Fruit fly (Drosophila melanogaster) whole organism, embryonic: ENCODE results near the gene inaE.

Experiments
- Awh ChIP-seq: fragments of 200-800 bp; sonication (Bioruptor generic); IDR thresholded peaks from 2 replicates; pipeline ENCODE4, ENCODE4 v1.3.6; 2022; ENCODE audit warnings: missing biosample characterization, missing genetic modification characterization
- BEAF-32 ChIP-seq: fragments of 200-800 bp; sonication (Bioruptor generic); optimal IDR thresholded peaks from 3 replicates; lab custom pipeline; 2017; ENCODE audit warnings: missing biosample characterization, missing genetic modification characterization, mild to moderate bottlenecking, moderate library complexity, missing genetic modification reagents
- CG10147 ChIP-seq: fragments of 200-800 bp; sonication (Bioruptor generic); optimal IDR thresholded peaks from 2 replicates; lab custom pipeline; 2019; ENCODE audit warnings: missing biosample characterization, mild to moderate bottlenecking, missing genetic modification characterization, moderate library complexity
- CG10267 ChIP-seq: fragments of 200-800 bp; sonication (Bioruptor generic); optimal IDR thresholded peaks from 2 replicates; lab custom pipeline; 2018; ENCODE audit warnings: missing biosample characterization, mild to moderate bottlenecking, missing genetic modification characterization, moderate library complexity
- CG10274 ChIP-seq: fragments of 200-800 bp; sonication (Bioruptor generic); optimal IDR thresholded peaks from 3 replicates; lab custom pipeline; 2017; ENCODE audit warnings: missing biosample characterization, mild to moderate bottlenecking, missing genetic modification characterization
- CG10543 ChIP-seq: fragments of 200-800 bp; sonication (Bioruptor generic); optimal IDR thresholded peaks from 3 replicates; lab custom pipeline; 2017; ENCODE audit warnings: missing biosample characterization, mild to moderate bottlenecking, missing genetic modification characterization, moderate library complexity
- CG12769 ChIP-seq: fragments of 200-800 bp; sonication (Bioruptor generic); optimal IDR thresholded peaks from 2 replicates; lab custom pipeline; 2019; ENCODE audit warnings: missing biosample characterization, mild to moderate bottlenecking, missing genetic modification characterization, moderate library complexity
- CG15073 ChIP-seq: fragments of 200-800 bp; sonication (Bioruptor generic); optimal IDR thresholded peaks from 2 replicates; lab custom pipeline; 2016; ENCODE audit warnings: missing biosample characterization, missing genetic modification characterization
- CG15696 ChIP-seq: fragments of 200-800 bp; sonication (Bioruptor generic); optimal IDR thresholded peaks from 2 replicates; lab custom pipeline; 2019; ENCODE audit warnings: missing biosample characterization, mild to moderate bottlenecking, missing genetic modification characterization, moderate library complexity
- CG1603 ChIP-seq: fragments of 200-800 bp; sonication (Bioruptor generic); optimal IDR thresholded peaks from 2 replicates; lab custom pipeline; 2019; ENCODE audit warnings: missing biosample characterization, mild to moderate bottlenecking, missing genetic modification characterization, moderate library complexity
- CG18619 ChIP-seq: fragments of 200-800 bp; sonication (Bioruptor generic); optimal IDR thresholded peaks from 3 replicates; lab custom pipeline; 2017; ENCODE audit warnings: missing biosample characterization, mild to moderate bottlenecking, missing genetic modification characterization
- CG33557 ChIP-seq: fragments of 200-800 bp; sonication (Bioruptor generic); optimal IDR thresholded peaks from 2 replicates; lab custom pipeline; 2019; ENCODE audit warnings: missing biosample characterization, mild to moderate bottlenecking, missing genetic modification characterization, moderate library complexity
- CG34224 ChIP-seq: fragments of 200-800 bp; sonication (Bioruptor generic); IDR thresholded peaks from 3 replicates; pipeline ENCODE4 v1.3.6; 2022; ENCODE audit warnings: missing biosample characterization, missing genetic modification characterization; ENCODE audit not compliant: partially characterized antibody
- CG4328 ChIP-seq: fragments of 200-800 bp; sonication (Bioruptor generic); optimal IDR thresholded peaks from 3 replicates; lab custom pipeline; 2017; ENCODE audit warnings: missing biosample characterization, missing genetic modification reagents, missing genetic modification characterization
- CG5245 ChIP-seq: fragments of 200-800 bp; sonication (Bioruptor generic); optimal IDR thresholded peaks from 3 replicates; lab custom pipeline; 2016; ENCODE audit warnings: missing biosample characterization, missing genetic modification characterization
- CG6654 ChIP-seq: fragments of 200-800 bp; sonication (Bioruptor generic); optimal IDR thresholded peaks from 2 replicates; lab custom pipeline; 2017; ENCODE audit warnings: missing biosample characterization, mild to moderate bottlenecking, missing genetic modification characterization
- CG6689 ChIP-seq: fragments of 200-800 bp; sonication (Bioruptor generic); IDR thresholded peaks from 2 replicates; pipeline ENCODE4 v1.3.6; 2022; ENCODE audit warnings: missing biosample characterization, missing genetic modification characterization
- CG7745 ChIP-seq: fragments of 200-800 bp; sonication (Bioruptor generic); optimal IDR thresholded peaks from 2 replicates; lab custom pipeline; 2018; ENCODE audit warnings: missing biosample characterization, mild to moderate bottlenecking, missing genetic modification characterization, moderate library complexity
- CG8924 ChIP-seq: fragments of 200-800 bp; optimal IDR thresholded peaks from 3 replicates; lab custom pipeline; 2019; ENCODE audit warnings: missing biosample characterization, mild to moderate bottlenecking, missing genetic modification characterization, moderate library complexity
- CG9727 ChIP-seq: fragments of 200-800 bp; sonication (Bioruptor generic); optimal IDR thresholded peaks from 3 replicates; lab custom pipeline; 2017; ENCODE audit warnings: missing biosample characterization, mild to moderate bottlenecking, missing genetic modification characterization
- CG9797 ChIP-seq: fragments of 200-800 bp; sonication (Bioruptor generic); optimal IDR thresholded peaks from 3 replicates; lab custom pipeline; 2018; ENCODE audit warnings: missing biosample characterization, mild to moderate bottlenecking, missing genetic modification characterization
- CG9817 ChIP-seq: fragments of 200-800 bp; sonication (Bioruptor generic); optimal IDR thresholded peaks from 2 replicates; lab custom pipeline; 2018; ENCODE audit warnings: missing biosample characterization, mild to moderate bottlenecking, missing genetic modification characterization, moderate library complexity
- Dip3 ChIP-seq: fragments of 200-800 bp; sonication (Bioruptor generic); optimal IDR thresholded peaks from 3 replicates; lab custom pipeline; 2016; ENCODE audit warnings: missing biosample characterization, missing genetic modification characterization
- Drgx ChIP-seq: fragments of 200-800 bp; sonication (Bioruptor generic); IDR thresholded peaks from 2 replicates; pipeline ENCODE4 v1.3.6; 2022; ENCODE audit warnings: missing biosample characterization, missing genetic modification characterization
- E2f2 ChIP-seq: fragments of 200-800 bp; sonication (Bioruptor generic); IDR thresholded peaks from 2 replicates; pipeline ENCODE4 v1.3.6; 2022; ENCODE audit warnings: missing biosample characterization, missing genetic modification characterization
- ERR ChIP-seq: fragments of 200-800 bp; sonication (Bioruptor generic); optimal IDR thresholded peaks from 2 replicates; lab custom pipeline; 2016; ENCODE audit warnings: missing biosample characterization, missing genetic modification characterization
- Fer2 ChIP-seq: fragments of 200-800 bp; sonication (Bioruptor generic); optimal IDR thresholded peaks from 2 replicates; lab custom pipeline; 2018; ENCODE audit warnings: missing biosample characterization, mild to moderate bottlenecking, missing genetic modification characterization, moderate library complexity
- NfI ChIP-seq: fragments of 200-800 bp; sonication (Bioruptor generic); optimal IDR thresholded peaks from 3 replicates; lab custom pipeline; 2018; ENCODE audit warnings: missing biosample characterization, mild to moderate bottlenecking, missing genetic modification characterization, moderate library complexity
- Optix ChIP-seq: fragments of 200-800 bp; sonication (Bioruptor generic); IDR thresholded peaks from 3 replicates; pipeline ENCODE4 v1.3.6; 2022; ENCODE audit warnings: missing biosample characterization, missing genetic modification characterization
- Ravus ChIP-seq: fragments of 200-800 bp; sonication (Bioruptor generic); IDR thresholded peaks from 2 replicates; pipeline ENCODE4 v1.3.6; 2022; ENCODE audit warnings: missing biosample characterization, missing genetic modification characterization
- Sin3A ChIP-seq: fragments of >200 bp; optimal IDR thresholded peaks from 2 replicates; lab custom pipeline; 2018
- Vsx1 ChIP-seq: fragments of 200-800 bp; sonication (Bioruptor generic); optimal IDR thresholded peaks from 2 replicates; lab custom pipeline; 2017; ENCODE audit warnings: missing biosample characterization, mild to moderate bottlenecking, missing genetic modification characterization, missing genetic modification reagents
- az2 ChIP-seq: fragments of 200-800 bp; sonication (Bioruptor generic); optimal IDR thresholded peaks from 3 replicates; lab custom pipeline; 2016; ENCODE audit warnings: missing biosample characterization, missing genetic modification characterization
- crc ChIP-seq: fragments of 200-800 bp; sonication (Bioruptor generic); optimal IDR thresholded peaks from 2 replicates; lab custom pipeline; 2016; ENCODE audit warnings: missing biosample characterization, missing genetic modification characterization
- ems ChIP-seq: fragments of 200-800 bp; sonication (Bioruptor generic); optimal IDR thresholded peaks from 3 replicates; lab custom pipeline; 2016; ENCODE audit warnings: missing biosample characterization, missing genetic modification characterization
- ftz-f1 ChIP-seq: fragments of 200-800 bp; sonication (Bioruptor generic); optimal IDR thresholded peaks from 2 replicates; lab custom pipeline; 2016; ENCODE audit warnings: missing biosample characterization, missing genetic modification characterization
- gcm ChIP-seq: fragments of 200-800 bp; sonication (Bioruptor generic); optimal IDR thresholded peaks from 2 replicates; lab custom pipeline; 2019; ENCODE audit warnings: missing biosample characterization, mild to moderate bottlenecking, missing genetic modification characterization, moderate library complexity
- jigr1 ChIP-seq: fragments of 200-800 bp; sonication (Bioruptor generic); IDR thresholded peaks from 3 replicates; pipeline ENCODE4 v1.3.6; 2022; ENCODE audit warnings: missing biosample characterization, missing genetic modification characterization
- lola ChIP-seq, 3 experiments: fragments of >200 bp in 2 of 3; fragments of 200-800 bp in 1 of 3; sonication (Bioruptor generic) in 1 of 3; optimal IDR thresholded peaks; 2 replicates each; lab custom pipeline; 2017 to 2019; ENCODE audit warnings: missing biosample characterization in 3 of 3, missing genetic modification characterization in 3 of 3, mild to moderate bottlenecking in 1 of 3, moderate library complexity in 1 of 3
- luna ChIP-seq: fragments of 200-800 bp; sonication (Bioruptor generic); optimal IDR thresholded peaks from 2 replicates; lab custom pipeline; 2016; ENCODE audit warnings: missing biosample characterization, missing genetic modification characterization
- mam ChIP-seq: fragments of 200-800 bp; sonication (Bioruptor generic); optimal IDR thresholded peaks from 3 replicates; lab custom pipeline; 2016; ENCODE audit warnings: missing biosample characterization, missing genetic modification characterization
- mirr ChIP-seq: fragments of 200-800 bp; sonication (Bioruptor generic); optimal IDR thresholded peaks from 3 replicates; lab custom pipeline; 2018; ENCODE audit warnings: missing biosample characterization, mild to moderate bottlenecking, missing genetic modification characterization
- nom ChIP-seq: fragments of 200-800 bp; sonication (Bioruptor generic); optimal IDR thresholded peaks from 2 replicates; lab custom pipeline; 2017; ENCODE audit warnings: missing biosample characterization, missing genetic modification characterization, mild to moderate bottlenecking, moderate library complexity, missing genetic modification reagents
- oc ChIP-seq: fragments of 200-800 bp; sonication (Bioruptor generic); optimal IDR thresholded peaks from 2 replicates; lab custom pipeline; 2018; ENCODE audit warnings: missing biosample characterization, mild to moderate bottlenecking, missing genetic modification characterization, moderate library complexity
- psq ChIP-seq: fragments of 200-800 bp; sonication (Bioruptor generic); optimal IDR thresholded peaks from 2 replicates; lab custom pipeline; 2017; ENCODE audit warnings: missing biosample characterization, missing genetic modification characterization
- sd ChIP-seq: fragments of 200-800 bp; sonication (Bioruptor generic); optimal IDR thresholded peaks from 3 replicates; lab custom pipeline; 2018; ENCODE audit warnings: missing biosample characterization, mild to moderate bottlenecking, missing genetic modification characterization, moderate library complexity
- sisA ChIP-seq: fragments of 200-800 bp; sonication (Bioruptor generic); IDR thresholded peaks from 2 replicates; pipeline ENCODE4 v1.3.6; 2022; ENCODE audit warnings: missing biosample characterization, missing genetic modification characterization
- so ChIP-seq: fragments of 200-800 bp; sonication (Bioruptor generic); IDR thresholded peaks from 3 replicates; pipeline ENCODE4 v1.3.6; 2022; ENCODE audit warnings: missing biosample characterization, missing genetic modification characterization
- stwl ChIP-seq: fragments of 200-800 bp; sonication (Bioruptor generic); optimal IDR thresholded peaks from 3 replicates; lab custom pipeline; 2018; ENCODE audit warnings: missing biosample characterization, mild to moderate bottlenecking, missing genetic modification characterization, moderate library complexity
- wdn ChIP-seq: fragments of 200-800 bp; sonication (Bioruptor generic); IDR thresholded peaks from 2 replicates; pipeline ENCODE4 v1.3.6; 2022; ENCODE audit warnings: missing biosample characterization, missing genetic modification characterization

inaE gene

DNA sequence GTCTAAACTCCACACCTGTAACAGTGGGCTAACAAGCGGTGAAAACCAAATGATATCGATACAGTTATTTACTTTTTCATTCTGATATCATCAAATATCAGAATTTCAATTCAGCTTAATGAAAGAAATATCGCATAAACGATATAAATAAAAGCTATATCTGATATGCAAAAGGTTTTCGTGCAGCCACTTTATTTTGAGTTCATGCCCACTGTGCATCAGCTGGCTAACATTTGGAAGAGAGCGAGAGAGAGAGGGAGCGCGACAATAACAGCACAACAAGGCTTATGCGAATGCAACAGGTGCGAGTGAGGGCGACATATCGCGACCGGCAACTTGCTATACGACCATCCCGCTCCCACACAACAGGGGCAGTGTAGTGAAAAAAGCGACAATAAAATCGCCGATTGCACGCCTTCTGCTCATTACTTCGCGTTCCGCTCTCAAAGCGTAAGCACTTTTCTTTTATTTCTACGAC, 44.1 kb upstream of the inaE start, which contains the start of gene CG11151 (continued):
- TF ChIP-seq jigr1 (GFP tag; lab: Robert Waterston, UW) = peak; percentile 82
- TF ChIP-seq oc = peak; percentile 97
- peak; percentile 88 for TF ChIP-seq CG6654 (GFP tag; lab: Kevin White, UChicago)
- peak; percentile 96 for TF ChIP-seq Drgx
- peak; percentile 98 for TF ChIP-seq CG12769
- peak; percentile 93 for TF ChIP-seq CG10147 (GFP tag; lab: Kevin White, UChicago)
- TF ChIP-seq BEAF-32 = peak; percentile 40
- TF ChIP-seq CG1603 (tag; lab: Kevin White, UChicago) = peak; percentile 98
- peak; percentile 95 for TF ChIP-seq Dip3 (GFP tag; lab: Kevin White, UChicago)
- peak; percentile 82 for TF ChIP-seq E2f2
- TF ChIP-seq stwl (tag; lab: Kevin White, UChicago) = peak; percentile 64
- TF ChIP-seq Fer2 (tag; lab: Kevin White, UChicago) = peak; percentile 93
- peak; percentile 83 for TF ChIP-seq sd (tag; lab: Kevin White, UChicago)
- peak; percentile 97 for TF ChIP-seq crc (GFP tag; lab: Kevin White, UChicago)
- TF ChIP-seq CG10267 = peak; percentile 91
- TF ChIP-seq CG9727 = peak; percentile 96
- TF ChIP-seq CG9817 (tag; lab: Kevin White, UChicago) = peak; percentile 96
- TF ChIP-seq lola (GFP tag; optimal IDR thresholded peaks at IDR 0.05; lab: Kevin White, UChicago) = peak in 1 of 3 experiments; percentile 94
- TF ChIP-seq psq (GFP tag; lab: Kevin White, UChicago) = peak; percentile 83
- TF ChIP-seq ems (GFP tag; lab: Kevin White, UChicago) = peak; percentile 95
- TF ChIP-seq CG6689 (GFP tag; lab: Robert Waterston, UW) = peak; percentile 95
- peak; percentile 76 for TF ChIP-seq CG15073 (GFP tag; lab: Kevin White, UChicago)
- peak; percentile 97 for TF ChIP-seq mam
- TF ChIP-seq CG5245 = peak; percentile 95
- peak; percentile 94 for TF ChIP-seq wdn (GFP tag; lab: Robert Waterston, UW)
- TF ChIP-seq CG9797 (GFP tag; lab: Kevin White, UChicago) = peak; percentile 6
- TF ChIP-seq CG10274 = peak; percentile 86
- TF ChIP-seq CG10543 (GFP tag; lab: Kevin White, UChicago) = peak; percentile 97
- TF ChIP-seq nom (GFP tag; lab: Kevin White, UChicago) = peak; percentile 95
- TF ChIP-seq NfI (GFP tag; lab: Kevin White, UChicago) = peak; percentile 96
- TF ChIP-seq gcm (GFP tag; lab: Kevin White, UChicago) = peak; percentile 97
- TF ChIP-seq CG4328 (GFP tag; lab: Kevin White, UChicago) = peak; percentile 94
- peak; percentile 97 for TF ChIP-seq az2 (GFP tag; lab: Kevin White, UChicago)
- peak; percentile 95 for TF ChIP-seq CG18619
- peak; percentile 91 for TF ChIP-seq luna (GFP tag; lab: Kevin White, UChicago)
- peak; percentile 85 for TF ChIP-seq Ravus (GFP tag; lab: Robert Waterston, UW)
- peak; percentile 93 for TF ChIP-seq Vsx1
- TF ChIP-seq CG33557 = peak; percentile 95
- TF ChIP-seq Sin3A (lab: Kevin White, UChicago) = no peak
- peak; percentile 92 for TF ChIP-seq Awh (GFP tag; lab: Robert Waterston, UW)
- peak; percentile 46 for TF ChIP-seq CG7745 (tag; lab: Kevin White, UChicago)
- peak; percentile 91 for TF ChIP-seq Optix (GFP tag; lab: Robert Waterston, UW)
- peak; percentile 95 for TF ChIP-seq mirr (GFP tag; lab: Kevin White, UChicago)
- peak; percentile 96 for TF ChIP-seq so (GFP tag; lab: Robert Waterston, UW)
- TF ChIP-seq CG8924 (tag; lab: Kevin White, UChicago) = peak; percentile 98
- TF ChIP-seq CG15696 (tag; lab: Kevin White, UChicago) = peak; percentile 94
- peak; percentile 94 for TF ChIP-seq ERR (GFP tag; lab: Kevin White, UChicago)
- peak; percentile 66; the same call in 2 of the 3 replicates for TF ChIP-seq CG34224 (GFP tag; lab: Robert Waterston, UW)
- TF ChIP-seq sisA (GFP tag; lab: Robert Waterston, UW) = peak; percentile 95
- TF ChIP-seq ftz-f1 (GFP tag; lab: Kevin White, UChicago) = no peak
